Fruit fly (Drosophila melanogaster) whole organism, embryonic: ENCODE data around the gene Mettl4.

Experiments
- Atf6 ChIP-seq: fragments of 200-800 bp; sonication (Bioruptor generic); IDR thresholded peaks from 2 replicates; pipeline ENCODE4 v1.3.6; 2022; ENCODE audit warnings: missing biosample characterization, missing genetic modification characterization
- B-H2 ChIP-seq: fragments of 200-800 bp; sonication (Bioruptor generic); optimal IDR thresholded peaks from 2 replicates; lab custom pipeline; 2018; ENCODE audit warnings: missing biosample characterization, mild to moderate bottlenecking, missing genetic modification characterization
- Bdp1 ChIP-seq: fragments of 200-800 bp; sonication (Bioruptor generic); optimal IDR thresholded peaks from 3 replicates; lab custom pipeline; 2016; ENCODE audit warnings: missing biosample characterization, missing genetic modification characterization
- CG10267 ChIP-seq: fragments of 200-800 bp; sonication (Bioruptor generic); optimal IDR thresholded peaks from 2 replicates; lab custom pipeline; 2018; ENCODE audit warnings: missing biosample characterization, mild to moderate bottlenecking, missing genetic modification characterization, moderate library complexity
- CG10366 ChIP-seq: fragments of 200-800 bp; sonication (Bioruptor generic); IDR thresholded peaks from 2 replicates; pipeline ENCODE4 v1.3.6; 2022; ENCODE audit warnings: missing biosample characterization, missing genetic modification characterization
- CG11398 ChIP-seq: fragments of 200-800 bp; sonication (Bioruptor generic); optimal IDR thresholded peaks from 2 replicates; lab custom pipeline; 2016; ENCODE audit warnings: missing biosample characterization, missing genetic modification characterization
- CG11696 ChIP-seq: fragments of 200-800 bp; sonication (Bioruptor generic); IDR thresholded peaks from 2 replicates; pipeline ENCODE4 v1.3.6; 2022; ENCODE audit warnings: missing biosample characterization, missing genetic modification characterization
- CG14441 ChIP-seq: fragments of 200-800 bp; sonication (Bioruptor generic); IDR thresholded peaks from 2 replicates; pipeline ENCODE4 v1.3.6; 2022; ENCODE audit warnings: missing biosample characterization, missing genetic modification characterization
- CG15514 ChIP-seq: fragments of 200-800 bp; sonication (Bioruptor generic); optimal IDR thresholded peaks from 3 replicates; lab custom pipeline; 2017; ENCODE audit warnings: missing biosample characterization, missing genetic modification characterization, mild to moderate bottlenecking, moderate library complexity, missing genetic modification reagents
- CG15601 ChIP-seq: fragments of 200-800 bp; sonication (Bioruptor generic); optimal IDR thresholded peaks from 3 replicates; lab custom pipeline; 2019; ENCODE audit warnings: missing biosample characterization, mild to moderate bottlenecking, missing genetic modification characterization, moderate library complexity
- CG1603 ChIP-seq: fragments of 200-800 bp; sonication (Bioruptor generic); optimal IDR thresholded peaks from 2 replicates; lab custom pipeline; 2019; ENCODE audit warnings: missing biosample characterization, mild to moderate bottlenecking, missing genetic modification characterization, moderate library complexity
- CG17802 ChIP-seq: fragments of 200-800 bp; sonication (Bioruptor generic); optimal IDR thresholded peaks from 2 replicates; lab custom pipeline; 2018; ENCODE audit warnings: missing biosample characterization, mild to moderate bottlenecking, missing genetic modification characterization, moderate library complexity
- CG17912 ChIP-seq: fragments of 200-800 bp; sonication (Bioruptor generic); optimal IDR thresholded peaks from 2 replicates; lab custom pipeline; 2018; ENCODE audit warnings: missing biosample characterization, mild to moderate bottlenecking, missing genetic modification characterization
- CG18619 ChIP-seq: fragments of 200-800 bp; sonication (Bioruptor generic); optimal IDR thresholded peaks from 3 replicates; lab custom pipeline; 2017; ENCODE audit warnings: missing biosample characterization, mild to moderate bottlenecking, missing genetic modification characterization
- CG2116 ChIP-seq: fragments of 200-800 bp; sonication (Bioruptor generic); optimal IDR thresholded peaks from 3 replicates; lab custom pipeline; 2018; ENCODE audit warnings: missing biosample characterization, mild to moderate bottlenecking, missing genetic modification characterization
- CG2120 ChIP-seq: fragments of 200-800 bp; sonication (Bioruptor generic); optimal IDR thresholded peaks from 3 replicates; lab custom pipeline; 2016; ENCODE audit warnings: missing biosample characterization, missing genetic modification characterization
- CG32767 ChIP-seq: fragments of 200-800 bp; sonication (Bioruptor generic); IDR thresholded peaks from 2 replicates; pipeline ENCODE4 v1.3.6; 2022; ENCODE audit warnings: missing biosample characterization, missing genetic modification characterization
- CG4404 ChIP-seq: fragments of 200-800 bp; sonication (Bioruptor generic); IDR thresholded peaks from 2 replicates; pipeline ENCODE4 v1.3.6; 2022; ENCODE audit warnings: missing biosample characterization, missing genetic modification characterization
- CG4730 ChIP-seq: fragments of 200-800 bp; sonication (Bioruptor generic); IDR thresholded peaks from 2 replicates; pipeline ENCODE4 v1.3.6; 2022; ENCODE audit warnings: missing biosample characterization, missing genetic modification characterization
- CG4854 ChIP-seq: fragments of 200-800 bp; sonication (Bioruptor generic); optimal IDR thresholded peaks from 2 replicates; lab custom pipeline; 2016; ENCODE audit warnings: missing biosample characterization, missing genetic modification characterization, inconsistent platforms
- CG6689 ChIP-seq: fragments of 200-800 bp; sonication (Bioruptor generic); IDR thresholded peaks from 2 replicates; pipeline ENCODE4 v1.3.6; 2022; ENCODE audit warnings: missing biosample characterization, missing genetic modification characterization
- CG7987 ChIP-seq: fragments of 200-800 bp; sonication (Bioruptor generic); optimal IDR thresholded peaks from 2 replicates; lab custom pipeline; 2018; ENCODE audit warnings: missing biosample characterization, mild to moderate bottlenecking, missing genetic modification characterization, moderate library complexity
- CG8388 ChIP-seq: fragments of 200-800 bp; sonication (Bioruptor generic); optimal IDR thresholded peaks from 2 replicates; lab custom pipeline; 2019; ENCODE audit warnings: missing biosample characterization, mild to moderate bottlenecking, missing genetic modification characterization, moderate library complexity
- CG9932 ChIP-seq: fragments of 200-800 bp; sonication (Bioruptor generic); IDR thresholded peaks from 2 replicates; pipeline ENCODE4 v1.3.6; 2022; ENCODE audit warnings: missing biosample characterization, missing genetic modification characterization
- Eip74EF ChIP-seq, 2 experiments: fragments of 200-800 bp in 1 of 2; fragments of >200 bp in 1 of 2; sonication (Bioruptor generic) in 1 of 2; optimal IDR thresholded peaks; 2 replicates each; lab custom pipeline; 2017 to 2019; ENCODE audit warnings: missing biosample characterization in 2 of 2, missing genetic modification characterization in 2 of 2, mild to moderate bottlenecking in 1 of 2, moderate library complexity in 1 of 2
- HLH4C ChIP-seq: fragments of 200-800 bp; sonication (Bioruptor generic); IDR thresholded peaks from 3 replicates; pipeline ENCODE4 v1.3.6; 2022; ENCODE audit warnings: missing biosample characterization, missing genetic modification characterization; ENCODE audit not compliant: partially characterized antibody
- Mrtf ChIP-seq: fragments of 200-800 bp; sonication (Bioruptor generic); IDR thresholded peaks from 3 replicates; pipeline ENCODE4 v1.3.6; 2022; ENCODE audit warnings: missing biosample characterization, missing genetic modification characterization
- Myb ChIP-seq: fragments of 200-800 bp; sonication (Bioruptor generic); optimal IDR thresholded peaks from 2 replicates; lab custom pipeline; 2016; ENCODE audit warnings: missing biosample characterization, missing genetic modification characterization
- NK7.1 ChIP-seq: fragments of 200-800 bp; sonication (Bioruptor generic); optimal IDR thresholded peaks from 3 replicates; lab custom pipeline; 2016; ENCODE audit warnings: missing biosample characterization, missing genetic modification characterization
- Neu2 ChIP-seq: fragments of 200-800 bp; sonication (Bioruptor generic); optimal IDR thresholded peaks from 3 replicates; lab custom pipeline; 2016; ENCODE audit warnings: missing biosample characterization, missing genetic modification characterization, borderline replicate concordance
- Nf-YA ChIP-seq: fragments of 200-800 bp; sonication (Bioruptor generic); IDR thresholded peaks from 2 replicates; pipeline ENCODE4 v1.3.6; 2022; ENCODE audit warnings: missing biosample characterization, missing genetic modification characterization
- croc ChIP-seq: fragments of 200-800 bp; sonication (Bioruptor generic); conservative IDR thresholded peaks from 3 replicates; pipeline ENCODE4 v1.3.6; 2022; ENCODE audit warnings: missing biosample characterization, missing genetic modification characterization
- fd102C ChIP-seq: fragments of 200-800 bp; sonication (Bioruptor generic); optimal IDR thresholded peaks from 2 replicates; lab custom pipeline; 2018; ENCODE audit warnings: missing biosample characterization, mild to moderate bottlenecking, missing genetic modification characterization, moderate library complexity
- ftz-f1 ChIP-seq: fragments of 200-800 bp; sonication (Bioruptor generic); optimal IDR thresholded peaks from 2 replicates; lab custom pipeline; 2016; ENCODE audit warnings: missing biosample characterization, missing genetic modification characterization
- hkb ChIP-seq, 2 experiments: fragments of 200-800 bp in 1 of 2; fragments of >200 bp in 1 of 2; sonication (Bioruptor generic) in 1 of 2; IDR thresholded peaks in 1 of 2; optimal IDR thresholded peaks in 1 of 2; 2 replicates each; pipeline versions ENCODE4 v1.3.6 to Lab custom; 2017 to 2022; ENCODE audit warnings: missing biosample characterization in 1 of 2, missing genetic modification characterization in 1 of 2
- insv ChIP-seq, 2 experiments: fragments of 200-800 bp; sonication (Bioruptor generic); optimal IDR thresholded peaks; 3 replicates each; lab custom pipeline; 2016 to 2018; ENCODE audit warnings: missing biosample characterization in 2 of 2, missing genetic modification characterization in 2 of 2
- luna ChIP-seq: fragments of 200-800 bp; sonication (Bioruptor generic); optimal IDR thresholded peaks from 2 replicates; lab custom pipeline; 2016; ENCODE audit warnings: missing biosample characterization, missing genetic modification characterization
- nmo ChIP-seq: fragments of 200-800 bp; sonication (Bioruptor generic); optimal IDR thresholded peaks from 2 replicates; lab custom pipeline; 2018; ENCODE audit warnings: missing biosample characterization, mild to moderate bottlenecking, missing genetic modification characterization, moderate library complexity
- oc ChIP-seq: fragments of 200-800 bp; sonication (Bioruptor generic); optimal IDR thresholded peaks from 2 replicates; lab custom pipeline; 2018; ENCODE audit warnings: missing biosample characterization, mild to moderate bottlenecking, missing genetic modification characterization, moderate library complexity
- p53 ChIP-seq: fragments of 200-800 bp; sonication (Bioruptor generic); optimal IDR thresholded peaks from 2 replicates; lab custom pipeline; 2016; ENCODE audit warnings: missing biosample characterization, missing genetic modification characterization
- phol ChIP-seq: fragments of 200-800 bp; sonication (Bioruptor generic); optimal IDR thresholded peaks from 3 replicates; lab custom pipeline; 2018; ENCODE audit warnings: missing biosample characterization, mild to moderate bottlenecking, missing genetic modification characterization, moderate library complexity
- pum ChIP-seq: fragments of 200-800 bp; sonication (Bioruptor generic); optimal IDR thresholded peaks from 2 replicates; lab custom pipeline; 2016; ENCODE audit warnings: missing biosample characterization, missing genetic modification characterization
- pzg ChIP-seq: fragments of 200-800 bp; sonication (Bioruptor generic); optimal IDR thresholded peaks from 3 replicates; lab custom pipeline; 2018; ENCODE audit warnings: missing biosample characterization, mild to moderate bottlenecking, missing genetic modification characterization, moderate library complexity
- sc ChIP-seq, 3 experiments: fragments of >200 bp in 2 of 3; fragments of 200-800 bp in 1 of 3; sonication (Bioruptor generic) in 1 of 3; optimal IDR thresholded peaks; 2 replicates in 2 of 3; 3 replicates in 1 of 3; lab custom pipeline; 2017; ENCODE audit warnings: mild to moderate bottlenecking in 1 of 3, missing biosample characterization in 1 of 3, missing genetic modification characterization in 1 of 3, missing genetic modification reagents in 1 of 3
- sens ChIP-seq: fragments of 200-800 bp; sonication (Bioruptor generic); peaks from one replicate; lab custom pipeline; 2016; ENCODE audit warnings: missing biosample characterization, missing genetic modification characterization
- sim ChIP-seq: fragments of 200-800 bp; sonication (Bioruptor generic); IDR thresholded peaks from 2 replicates; pipeline ENCODE4 v1.3.6; 2022; ENCODE audit warnings: missing biosample characterization, missing genetic modification characterization
- sob ChIP-seq: fragments of 200-800 bp; sonication (Bioruptor generic); IDR thresholded peaks from 2 replicates; pipeline ENCODE4 v1.3.6; 2022; ENCODE audit warnings: missing biosample characterization, missing genetic modification characterization
- yki ChIP-seq: fragments of >200 bp; optimal IDR thresholded peaks from 3 replicates; lab custom pipeline; 2018

The Mettl4 gene

DNA sequence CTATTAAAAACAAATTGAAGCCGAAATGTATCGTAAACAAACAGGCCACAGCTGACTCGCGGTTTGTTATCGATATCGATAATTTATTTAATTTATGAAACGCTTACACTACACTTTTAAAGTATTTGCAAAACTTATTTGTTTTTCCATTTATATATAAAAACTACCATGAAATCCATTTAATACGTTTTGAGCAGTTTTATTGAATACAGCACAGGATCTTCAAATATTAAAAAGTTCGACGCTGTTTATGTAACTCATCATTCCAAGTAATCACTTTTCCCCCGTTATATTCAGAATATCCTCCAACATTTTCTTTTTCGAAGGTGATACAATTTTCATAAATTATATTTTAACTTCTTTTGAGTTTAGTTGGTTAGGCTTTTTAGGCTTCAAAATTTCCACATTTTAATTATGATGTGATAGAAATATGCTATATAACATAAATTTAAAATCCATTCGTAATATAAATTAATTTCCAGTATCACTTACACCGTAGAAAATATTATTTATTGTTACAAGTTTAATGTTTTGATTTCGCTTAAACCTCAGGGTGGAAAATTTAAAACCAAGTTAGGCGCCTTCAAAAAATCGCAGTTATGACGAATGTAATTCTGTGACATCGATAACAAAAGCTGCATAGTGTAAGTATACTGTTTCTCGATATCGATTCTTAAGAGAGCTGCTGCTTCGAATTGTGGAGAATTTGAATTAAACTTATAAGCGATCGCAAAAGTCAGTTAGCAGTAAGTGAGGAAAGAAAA, 3.8 kb downstream of the Mettl4 start, which contains the start of the genes CG10324 and CCT3 (continued):
- no peak for TF ChIP-seq fd102C (GFP tag; lab: Kevin White, UChicago)
- TF ChIP-seq sim (GFP tag; lab: Robert Waterston, UW) = no peak
- TF ChIP-seq Myb (GFP tag; lab: Kevin White, UChicago) = no peak
- TF ChIP-seq Eip74EF (GFP tag; optimal IDR thresholded peaks at IDR 0.05; lab: Kevin White, UChicago) = no peak
- TF ChIP-seq Bdp1 (GFP tag; lab: Kevin White, UChicago) = no peak
- peak; percentile 61 for TF ChIP-seq CG9932 (GFP tag; lab: Robert Waterston, UW)
- TF ChIP-seq sc (optimal IDR thresholded peaks at IDR 0.05; lab: Kevin White, UChicago) = no peak
- TF ChIP-seq sc (GFP tag; optimal IDR thresholded peaks at IDR 0.05; lab: Kevin White, UChicago) = peak; percentile 50
- peak; percentile 34; the same call in 1 of the 2 replicates for TF ChIP-seq sob (GFP tag; lab: Robert Waterston, UW)
- peak; percentile 63 for TF ChIP-seq CG10267 (tag; lab: Kevin White, UChicago)
- TF ChIP-seq CG15601 (tag; lab: Kevin White, UChicago) = peak; percentile 42
- TF ChIP-seq NK7.1 (GFP tag; lab: Kevin White, UChicago) = peak; percentile 22
- peak; percentile 39; the same call in 1 of the 2 replicates for TF ChIP-seq CG14441 (GFP tag; lab: Robert Waterston, UW)
- no peak for TF ChIP-seq Nf-YA (GFP tag; lab: Robert Waterston, UW)
- TF ChIP-seq pzg (GFP tag; lab: Kevin White, UChicago) = peak; percentile 37
- TF ChIP-seq CG6689 (GFP tag; lab: Robert Waterston, UW) = peak; percentile 59; the same call in 1 of the 2 replicates
- peak; percentile 35 for TF ChIP-seq CG15514 (GFP tag; lab: Kevin White, UChicago)
- TF ChIP-seq insv (GFP tag; optimal IDR thresholded peaks at IDR 0.05; lab: Kevin White, UChicago) = peak in 1 of 2 experiments; percentile 37
- no peak for TF ChIP-seq CG11696 (GFP tag; lab: Robert Waterston, UW)
- TF ChIP-seq HLH4C (GFP tag; lab: Robert Waterston, UW) = peak; percentile 75; the same call in 2 of the 3 replicates
- peak; percentile 83 for TF ChIP-seq nmo (GFP tag; lab: Kevin White, UChicago)
- peak; percentile 43 for TF ChIP-seq CG4854 (GFP tag; lab: Kevin White, UChicago)
- peak; percentile 38 for TF ChIP-seq CG17912 (GFP tag; lab: Kevin White, UChicago)
- no peak for TF ChIP-seq oc (tag; lab: Kevin White, UChicago)
- peak; percentile 51 for TF ChIP-seq CG1603 (tag; lab: Kevin White, UChicago)
- peak; percentile 54 for TF ChIP-seq CG32767 (GFP tag; lab: Robert Waterston, UW)
- TF ChIP-seq Neu2 = no peak
- peak; percentile 70 for TF ChIP-seq CG2116 (GFP tag; lab: Kevin White, UChicago)
- TF ChIP-seq Atf6 (GFP tag; lab: Robert Waterston, UW) = peak; percentile 64; the same call in 1 of the 2 replicates
- no peak for TF ChIP-seq yki (lab: Kevin White, UChicago)
- TF ChIP-seq CG4730 = no peak
- TF ChIP-seq CG11398 (GFP tag; lab: Kevin White, UChicago) = no peak
- no peak for TF ChIP-seq luna (GFP tag; lab: Kevin White, UChicago)
- TF ChIP-seq CG8388 = peak; percentile 55
- 0 out of 2 replicates have a peak, but pooled peaks have one; percentile 17 for TF ChIP-seq CG4404 (GFP tag; lab: Robert Waterston, UW)
- peak; percentile 93 for TF ChIP-seq sens (GFP tag; lab: Kevin White, UChicago)
- TF ChIP-seq B-H2 = peak; percentile 73
- no peak for TF ChIP-seq p53 (GFP tag; lab: Kevin White, UChicago)
- TF ChIP-seq hkb (optimal IDR thresholded peaks at IDR 0.05; lab: Kevin White, UChicago) = no peak
- peak; percentile 61 for TF ChIP-seq hkb (GFP tag; IDR thresholded peaks at IDR 0.05; lab: Robert Waterston, UW)
- TF ChIP-seq CG7987 (GFP tag; lab: Kevin White, UChicago) = no peak
- TF ChIP-seq croc (GFP tag; lab: Robert Waterston, UW) = peak; percentile 51; the same call in 1 of the 3 replicates
- TF ChIP-seq CG17802 (tag; lab: Kevin White, UChicago) = peak; percentile 56
- peak; percentile 72 for TF ChIP-seq CG2120 (GFP tag; lab: Kevin White, UChicago)
- TF ChIP-seq phol = peak; percentile 84
- TF ChIP-seq ftz-f1 (GFP tag; lab: Kevin White, UChicago) = no peak
- TF ChIP-seq pum (GFP tag; lab: Kevin White, UChicago) = peak; percentile 36
- TF ChIP-seq CG10366 (GFP tag; lab: Robert Waterston, UW) = no peak; the same call in 1 of the 2 replicates
- TF ChIP-seq CG18619 = peak; percentile 65
- TF ChIP-seq Mrtf (GFP tag; lab: Robert Waterston, UW) = no peak
